Fruit fly (Drosophila melanogaster): Measurements from ENCODE around the gene CG5290.

DNA sequence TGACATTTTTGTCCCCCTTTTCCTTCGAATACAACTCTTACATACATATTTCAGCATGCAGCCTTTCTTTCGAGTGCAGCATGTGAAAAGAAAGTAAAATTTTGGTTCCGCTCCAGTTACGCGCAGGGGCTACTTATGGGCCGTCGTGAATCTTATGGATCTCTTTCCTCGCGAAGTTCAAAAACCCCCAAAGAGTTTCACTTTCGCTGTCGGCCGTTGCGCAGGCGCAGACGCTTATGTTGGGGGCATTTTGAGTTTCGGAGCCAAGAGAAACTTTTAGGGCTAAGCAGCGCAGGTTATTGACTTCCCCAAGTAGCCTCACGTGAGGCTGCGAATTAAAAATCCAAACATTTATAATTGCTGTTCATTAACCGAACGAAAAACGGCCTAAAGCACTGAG, 26.3 kb upstream of the CG5290 start:
- TF ChIP-seq CG6854 (GFP tag; optimal IDR thresholded peaks at IDR 0.05) (no peak), svp (GFP tag) (no peak), Hr39 (GFP tag; optimal IDR thresholded peaks at IDR 0.05) (no peak)

Measured in whole organism, prepupa.